Fruit fly (Drosophila melanogaster): Measurements from ENCODE around the gene CG32264.

Gene CG32264

dm6 chr3L:3785002-3785661 is 21.1 kb downstream of the CG32264 start (continued):
- peak; percentile 94 for TF ChIP-seq CG13624 (GFP tag; optimal IDR thresholded peaks at IDR 0.05)
- TF ChIP-seq CG16863 (GFP tag; optimal IDR thresholded peaks at IDR 0.05): peak; percentile 96

- peak; percentile 28 for TF ChIP-seq nom (GFP tag; optimal IDR thresholded peaks at IDR 0.05)
- TF ChIP-seq CG1832 (GFP tag; optimal IDR thresholded peaks at IDR 0.05): peak; percentile 54
- TF ChIP-seq Abd-B (GFP tag; optimal IDR thresholded peaks at IDR 0.05): no peak
- no peak for TF ChIP-seq CG15514 (GFP tag; optimal IDR thresholded peaks at IDR 0.05)
- no peak for TF ChIP-seq Six4 (GFP tag; optimal IDR thresholded peaks at IDR 0.05)
- peak; percentile 16 for TF ChIP-seq Med (GFP tag)
- peak; percentile 9; the same call in 1 of the 3 replicates for TF ChIP-seq HLH4C (GFP tag; IDR thresholded peaks at IDR 0.05; ENCODE audit: partially characterized antibody)
- 0 out of 2 replicates have a peak, but pooled peaks have one; percentile 17 for TF ChIP-seq vvl (GFP tag; IDR thresholded peaks at IDR 0.05)
These were observed 22.3 kb downstream of the CG32264 start for dm6 chr3L:3784001-3784400.

dm6 chr3L:3783436-3783835 is 22.8 kb downstream of the CG32264 start:
- TF ChIP-seq CG4854 (GFP tag; optimal IDR thresholded peaks at IDR 0.05) (no peak), crol (GFP tag; IDR thresholded peaks at IDR 0.05) (peak; percentile 24), Meics (GFP tag; optimal IDR thresholded peaks at IDR 0.05) (no peak), Gsc (GFP tag; IDR thresholded peaks at IDR 0.05) (no peak), sens (GFP tag) (peak; percentile 72), Ets65A (GFP tag) (peak; percentile 84)

- TF ChIP-seq CG8281 (tag; optimal IDR thresholded peaks at IDR 0.05): peak; percentile 86
- no peak for TF ChIP-seq hb (GFP tag; IDR thresholded peaks at IDR 0.05; ENCODE audit: partially characterized antibody)
- TF ChIP-seq CG16863 (GFP tag; optimal IDR thresholded peaks at IDR 0.05): no peak
- TF ChIP-seq Ets65A (GFP tag): no peak
- no peak for TF ChIP-seq CG3163 (GFP tag; optimal IDR thresholded peaks at IDR 0.05)
- peak; percentile 36 for TF ChIP-seq CG15479 (GFP tag; optimal IDR thresholded peaks at IDR 0.05)
- TF ChIP-seq psq (GFP tag; optimal IDR thresholded peaks at IDR 0.05): peak; percentile 38
- TF ChIP-seq cad (GFP tag; optimal IDR thresholded peaks at IDR 0.05): peak; percentile 7
- TF ChIP-seq ac (GFP tag; optimal IDR thresholded peaks at IDR 0.05): peak; percentile 21
- TF ChIP-seq crol (GFP tag; IDR thresholded peaks at IDR 0.05): peak; percentile 19; the same call in 1 of the 2 replicates
- no peak for TF ChIP-seq chm (GFP tag; IDR thresholded peaks at IDR 0.05)
- TF ChIP-seq CG17186 (GFP tag; optimal IDR thresholded peaks at IDR 0.05): no peak
- TF ChIP-seq PHDP (tag; optimal IDR thresholded peaks at IDR 0.05): no peak
- TF ChIP-seq CG10147 (GFP tag; optimal IDR thresholded peaks at IDR 0.05): no peak
- TF ChIP-seq CG30403 (GFP tag; optimal IDR thresholded peaks at IDR 0.05): no peak
- TF ChIP-seq Dbx (GFP tag; IDR thresholded peaks at IDR 0.05): no peak
- TF ChIP-seq nom (GFP tag; optimal IDR thresholded peaks at IDR 0.05): peak; percentile 36
- peak; percentile 9 for TF ChIP-seq kni (GFP tag; optimal IDR thresholded peaks at IDR 0.05)
- TF ChIP-seq run (tag; optimal IDR thresholded peaks at IDR 0.05): no peak
- no peak for TF ChIP-seq Side (GFP tag; optimal IDR thresholded peaks at IDR 0.05)
- no peak for TF ChIP-seq Fer2 (tag; optimal IDR thresholded peaks at IDR 0.05)
- TF ChIP-seq Hr78 (GFP tag; optimal IDR thresholded peaks at IDR 0.05): peak in 1 of 2 experiments; percentile 58
- peak in 1 of 2 experiments; percentile 92 for TF ChIP-seq insv (GFP tag; optimal IDR thresholded peaks at IDR 0.05)
- no peak for TF ChIP-seq HLH4C (GFP tag; IDR thresholded peaks at IDR 0.05; ENCODE audit: partially characterized antibody)
These were observed 23.6 kb downstream of the CG32264 start for dm6 chr3L:3782584-3783218.
